Worm (Caenorhabditis elegans): ENCODE results near the gene ZK1058.3.
A peak's percentile ranks its signal among the peaks of the same experiment; 100 is the strongest.

DNA sequence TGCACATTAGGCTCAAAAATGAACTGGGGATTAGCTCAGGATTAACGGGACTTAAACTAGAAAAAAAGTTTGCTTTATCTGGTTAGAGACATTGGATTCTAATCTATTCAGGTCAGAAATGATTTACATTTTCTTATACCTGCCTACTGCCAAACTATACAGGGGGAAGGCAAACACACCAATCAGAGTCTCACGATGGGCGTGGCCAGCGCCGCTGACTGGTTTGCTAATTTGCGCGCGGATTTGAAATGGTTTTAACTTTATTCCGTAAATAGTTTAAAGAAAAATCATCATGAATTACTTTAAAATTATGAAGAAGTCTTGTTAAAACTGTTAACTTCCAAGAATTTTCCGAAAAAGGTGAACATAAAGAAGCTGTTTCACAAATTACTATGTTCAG lies 20.3 kb upstream of the ZK1058.3 start:
- no peak for TF ChIP-seq flt-1 (GFP tag; IDR thresholded peaks at IDR 0.05)
- no peak for TF ChIP-seq ceh-13 (GFP tag; optimal IDR thresholded peaks at IDR 0.05)
- no peak for TF ChIP-seq sea-1 (GFP tag; conservative IDR thresholded peaks at IDR 0.05)
- TF ChIP-seq tra-4 (tag; optimal IDR thresholded peaks at IDR 0.05), result no peak
- no peak for TF ChIP-seq ama-1 (optimal IDR thresholded peaks at IDR 0.05)
- TF ChIP-seq hmg-4 (GFP tag; optimal IDR thresholded peaks at IDR 0.05), result no peak
- no peak for TF ChIP-seq F13C5.2 (tag; optimal IDR thresholded peaks at IDR 0.05)
- no peak for TF ChIP-seq B0310.2 (tag; optimal IDR thresholded peaks at IDR 0.05)
- no peak for TF ChIP-seq hnd-1 (tag; optimal IDR thresholded peaks at IDR 0.05)
- peak; percentile 43 for TF ChIP-seq ceh-36 (tag; optimal IDR thresholded peaks at IDR 0.05)
- TF ChIP-seq tbx-37 (GFP tag; conservative IDR thresholded peaks at IDR 0.05), result no peak
- no peak for TF ChIP-seq scrt-1 (GFP tag; IDR thresholded peaks at IDR 0.05)
- TF ChIP-seq ets-7 (tag; optimal IDR thresholded peaks at IDR 0.05), result no peak
- no peak for TF ChIP-seq pes-1 (GFP tag; IDR thresholded peaks at IDR 0.05)
